Worm (Caenorhabditis elegans) whole organism, early embryonic: Measurements from ENCODE around the gene chil-1.

ENCODE experiments used
- B0310.2 ChIP-seq: sonication (generic microtip); optimal IDR thresholded peaks from 2 replicates; lab custom pipeline; 2016; ENCODE audit warnings: mild to moderate bottlenecking, missing genetic modification characterization, missing compliant biosample characterization
- F13C5.2 ChIP-seq: sonication (generic microtip); optimal IDR thresholded peaks from 2 replicates; lab custom pipeline; 2017; ENCODE audit warnings: mild to moderate bottlenecking, missing genetic modification characterization, inconsistent platforms, missing compliant biosample characterization
- aly-1 ChIP-seq: sonication (generic microtip); optimal IDR thresholded peaks from 2 replicates; lab custom pipeline; 2016; ENCODE audit warnings: missing genetic modification characterization, missing compliant biosample characterization
- ama-1 ChIP-seq: fragments of 150-350 bp; optimal IDR thresholded peaks from 2 replicates; lab custom pipeline; 2014
- ceh-13 ChIP-seq: fragments of 200-800 bp; sonication (Bioruptor generic); optimal IDR thresholded peaks from 2 replicates; lab custom pipeline; 2018; ENCODE audit warnings: mild to moderate bottlenecking, missing genetic modification characterization, missing compliant biosample characterization
- ceh-36 ChIP-seq: sonication (generic microtip); optimal IDR thresholded peaks from 2 replicates; lab custom pipeline; 2016; ENCODE audit warnings: missing genetic modification characterization, inconsistent platforms, missing compliant biosample characterization
- ets-7 ChIP-seq: sonication (generic microtip); optimal IDR thresholded peaks from 2 replicates; lab custom pipeline; 2016; ENCODE audit warnings: missing genotype, missing genetic modification characterization, missing compliant biosample characterization
- flt-1 ChIP-seq: fragments of 200-800 bp; sonication (Bioruptor generic); IDR thresholded peaks from 2 replicates; pipeline ENCODE4 v1.3.6; 2022; ENCODE audit warnings: missing genetic modification characterization, missing compliant biosample characterization
- hmbx-1 ChIP-seq: sonication (generic microtip); optimal IDR thresholded peaks from 2 replicates; lab custom pipeline; 2016; ENCODE audit warnings: mild to moderate bottlenecking, missing genetic modification characterization, missing compliant biosample characterization
- hmg-4 ChIP-seq: fragments of 200-800 bp; sonication (Bioruptor generic); optimal IDR thresholded peaks from 2 replicates; lab custom pipeline; 2018; ENCODE audit warnings: mild to moderate bottlenecking, missing genetic modification characterization, missing compliant biosample characterization
- hnd-1 ChIP-seq: sonication (generic microtip); optimal IDR thresholded peaks from 2 replicates; lab custom pipeline; 2016; ENCODE audit warnings: missing genetic modification characterization, missing compliant biosample characterization
- pes-1 ChIP-seq: fragments of 200-800 bp; sonication (Bioruptor generic); IDR thresholded peaks from 2 replicates; pipeline ENCODE4 v1.3.6; 2022; ENCODE audit warnings: missing genetic modification reagents, missing genetic modification characterization, missing compliant biosample characterization
- scrt-1 ChIP-seq: fragments of 200-800 bp; sonication (Bioruptor generic); IDR thresholded peaks from 2 replicates; pipeline ENCODE4 v1.3.6; 2022; ENCODE audit warnings: missing genetic modification characterization, missing compliant biosample characterization
- sea-1 ChIP-seq: fragments of 200-800 bp; sonication (Bioruptor generic); conservative IDR thresholded peaks from 2 replicates; pipeline ENCODE4 v1.3.6; 2022; ENCODE audit warnings: missing genetic modification characterization, missing compliant biosample characterization
- tbx-11 ChIP-seq: fragments of 200-800 bp; sonication (Bioruptor generic); IDR thresholded peaks from 2 replicates; pipeline ENCODE4 v1.3.6; 2022; ENCODE audit warnings: missing genetic modification characterization, missing compliant biosample characterization
- tbx-37 ChIP-seq: fragments of 200-800 bp; sonication (Bioruptor generic); conservative IDR thresholded peaks from 2 replicates; pipeline ENCODE4 v1.3.6; 2022; ENCODE audit warnings: missing genetic modification reagents, missing genetic modification characterization, missing compliant biosample characterization
- tra-4 ChIP-seq: sonication (generic microtip); optimal IDR thresholded peaks from 2 replicates; lab custom pipeline; 2017; ENCODE audit warnings: missing genetic modification characterization, missing compliant biosample characterization

Gene chil-1

DNA sequence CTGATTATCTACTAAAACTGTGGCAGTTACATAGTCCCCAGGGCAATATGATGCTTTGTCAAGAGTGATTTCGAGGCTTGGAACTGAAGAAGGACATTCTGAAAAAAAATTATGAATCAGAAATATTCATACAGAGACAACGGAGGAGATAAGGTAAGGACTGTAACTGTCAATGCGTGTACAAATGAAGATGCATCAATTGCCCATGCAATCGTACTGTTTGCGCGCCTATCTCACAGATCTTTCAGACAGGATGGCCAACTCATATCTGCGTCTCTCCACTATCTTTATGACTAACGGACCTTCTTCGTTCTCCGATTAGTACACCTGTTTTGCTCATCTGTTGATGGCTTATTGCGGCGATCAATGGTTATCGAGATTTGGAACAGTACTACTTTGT lies 26.0 kb downstream of the chil-1 start, which contains the start of gene ZK938.11:
Gene ZK938.11, minus strand, starts transcription at position 101 of the 400 bp plus-strand sequence.
- TF ChIP-seq tbx-37 (GFP tag; lab: Robert Waterston, UW) (no peak), F13C5.2 (no peak), pes-1 (GFP tag; lab: Robert Waterston, UW) (no peak), ceh-13 (GFP tag; lab: Kevin White, UChicago) (no peak), sea-1 (no peak), tra-4 (no peak), tbx-11 (GFP tag; lab: Robert Waterston, UW) (no peak), scrt-1 (GFP tag; lab: Robert Waterston, UW) (no peak), ceh-36 (no peak), hmg-4 (GFP tag; lab: Kevin White, UChicago) (no peak), ets-7 (tag; lab: Kevin White, UChicago) (no peak), aly-1 (no peak), ama-1 (lab: Kevin White, UChicago) (no peak), flt-1 (GFP tag; lab: Robert Waterston, UW) (no peak), B0310.2 (tag; lab: Kevin White, UChicago) (no peak), hmbx-1 (no peak), hnd-1 (tag; lab: Kevin White, UChicago) (no peak)

DNA sequence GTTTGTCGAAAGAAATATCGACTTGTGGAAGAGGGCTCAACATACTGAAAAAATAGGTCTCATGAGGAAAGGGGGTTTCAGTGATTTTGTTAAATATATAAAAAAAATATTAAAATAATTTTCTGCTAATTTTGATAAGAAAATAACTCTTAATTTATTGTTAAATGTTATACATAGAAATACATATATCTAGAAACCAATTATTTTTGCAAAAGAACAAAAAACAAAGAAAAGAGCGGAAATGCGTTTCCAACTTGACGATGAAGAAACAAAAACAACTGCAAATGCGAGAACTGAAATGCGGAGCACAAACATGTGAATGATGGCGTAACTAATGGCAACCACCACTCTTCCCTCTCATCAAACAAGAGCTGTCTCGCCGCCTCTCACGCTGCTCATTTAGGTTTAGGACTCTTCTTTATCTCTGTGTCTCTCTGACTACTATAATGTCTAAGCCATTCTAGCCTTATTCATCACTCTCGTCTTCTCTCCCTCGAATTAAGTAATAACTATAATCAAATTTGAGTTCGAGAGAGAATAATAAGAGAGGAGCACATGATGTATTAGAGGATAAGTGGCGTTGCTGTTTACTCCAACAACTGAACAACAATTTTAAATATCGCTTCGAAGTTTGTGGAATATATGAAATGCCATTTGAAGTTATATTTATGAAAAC lies 27.9 kb downstream of the chil-1 start, which contains the start of gene arrd-4:
Gene arrd-4, minus strand, starts transcription at position 51 of the 676 bp plus-strand sequence.
- TF ChIP-seq pes-1 (GFP tag; lab: Robert Waterston, UW): no peak
- no peak for TF ChIP-seq tbx-11 (GFP tag; lab: Robert Waterston, UW)
- TF ChIP-seq B0310.2 (tag; lab: Kevin White, UChicago): no peak
- TF ChIP-seq flt-1 (GFP tag; lab: Robert Waterston, UW): no peak
- no peak for TF ChIP-seq ceh-36
- no peak for TF ChIP-seq tra-4
- TF ChIP-seq tbx-37 (GFP tag; lab: Robert Waterston, UW): no peak
- TF ChIP-seq ama-1 (lab: Kevin White, UChicago): no peak

- no peak for TF ChIP-seq ceh-36
- no peak for TF ChIP-seq hmbx-1
- no peak for TF ChIP-seq B0310.2 (tag; lab: Kevin White, UChicago)
- TF ChIP-seq hnd-1 (tag; lab: Kevin White, UChicago): no peak
- TF ChIP-seq hmg-4 (GFP tag; lab: Kevin White, UChicago): no peak
- TF ChIP-seq pes-1 (GFP tag; lab: Robert Waterston, UW): no peak
- no peak for TF ChIP-seq tra-4
- no peak for TF ChIP-seq tbx-11 (GFP tag; lab: Robert Waterston, UW)
- no peak for TF ChIP-seq scrt-1 (GFP tag; lab: Robert Waterston, UW)
Observed at ce11 chrII:9835958-9836357, 30.3 kb downstream of the chil-1 start.

ce11 chrII:9834921-9835320 lies 31.4 kb downstream of the chil-1 start, which contains the start of gene arrd-5:
arrd-5 (plus strand) TSS chrII:9835221.
- no peak for TF ChIP-seq flt-1 (GFP tag; lab: Robert Waterston, UW)
- TF ChIP-seq ets-7 (tag; lab: Kevin White, UChicago): no peak
- no peak for TF ChIP-seq hmg-4 (GFP tag; lab: Kevin White, UChicago)
- no peak for TF ChIP-seq ceh-13 (GFP tag; lab: Kevin White, UChicago)
- TF ChIP-seq scrt-1 (GFP tag; lab: Robert Waterston, UW): no peak
- no peak for TF ChIP-seq pes-1 (GFP tag; lab: Robert Waterston, UW)
- TF ChIP-seq tbx-37 (GFP tag; lab: Robert Waterston, UW): no peak
- no peak for TF ChIP-seq hmbx-1
- TF ChIP-seq tbx-11 (GFP tag; lab: Robert Waterston, UW): no peak
- no peak for TF ChIP-seq sea-1
- TF ChIP-seq ama-1 (lab: Kevin White, UChicago): no peak
- TF ChIP-seq hnd-1 (tag; lab: Kevin White, UChicago): no peak
- no peak for TF ChIP-seq ceh-36
- TF ChIP-seq tra-4: no peak
- no peak for TF ChIP-seq aly-1
- TF ChIP-seq F13C5.2: no peak
- no peak for TF ChIP-seq B0310.2 (tag; lab: Kevin White, UChicago)

DNA sequence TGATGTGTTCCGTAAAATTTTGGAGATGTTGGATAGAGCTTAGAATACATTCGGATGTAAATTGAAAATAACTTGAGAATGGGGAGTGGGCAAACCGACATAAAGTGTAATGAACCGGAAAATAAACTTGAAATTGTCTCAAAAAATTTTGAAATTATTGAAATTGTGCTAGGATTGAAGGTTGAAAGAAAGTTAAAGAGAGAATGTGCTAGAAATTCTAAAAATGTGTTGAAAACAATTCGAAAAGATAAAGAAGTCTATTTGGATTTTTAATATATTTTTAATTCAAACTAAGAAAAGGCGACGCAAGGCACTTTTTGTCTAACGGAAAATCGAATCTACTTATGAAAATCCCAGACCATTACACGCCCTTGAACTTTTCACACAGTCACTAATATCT lies 32.4 kb downstream of the chil-1 start, which contains the start of gene ZK938.3:
Gene ZK938.3, minus strand, starts transcription at position 101 of the 400 bp plus-strand sequence.
- TF ChIP-seq hnd-1 (tag; lab: Kevin White, UChicago) (no peak), ceh-36 (no peak), ceh-13 (GFP tag; lab: Kevin White, UChicago) (no peak), scrt-1 (GFP tag; lab: Robert Waterston, UW) (no peak), B0310.2 (tag; lab: Kevin White, UChicago) (no peak), pes-1 (GFP tag; lab: Robert Waterston, UW) (no peak), tbx-11 (GFP tag; lab: Robert Waterston, UW) (no peak), hmg-4 (GFP tag; lab: Kevin White, UChicago) (no peak)

DNA sequence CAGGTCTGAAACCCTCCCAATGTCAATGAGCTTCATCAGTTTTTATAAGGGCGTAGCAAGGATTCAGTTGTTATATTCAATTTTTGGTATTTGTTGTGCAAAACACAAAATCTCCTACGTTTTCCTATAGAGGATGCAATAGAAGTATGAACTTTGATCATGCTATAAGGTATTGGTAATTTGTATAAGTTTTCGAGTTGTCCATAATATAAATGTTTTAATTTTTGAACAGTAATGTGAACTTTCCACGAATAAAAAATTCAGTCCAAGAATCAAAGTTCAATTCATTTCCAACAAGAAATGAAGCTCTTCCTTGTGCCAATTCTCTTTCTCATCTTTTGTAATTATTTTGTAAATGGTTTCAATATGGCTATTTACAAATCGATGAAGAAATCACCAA lies 35.2 kb downstream of the chil-1 start, which contains the start of gene ZK938.12:
Gene ZK938.12, plus strand, starts transcription at position 301 of the 400 bp plus-strand sequence.
- TF ChIP-seq tra-4: no peak
- no peak for TF ChIP-seq ets-7 (tag; lab: Kevin White, UChicago)
- no peak for TF ChIP-seq hmbx-1
- TF ChIP-seq aly-1: no peak
- no peak for TF ChIP-seq sea-1
- no peak for TF ChIP-seq scrt-1 (GFP tag; lab: Robert Waterston, UW)
- no peak for TF ChIP-seq hmg-4 (GFP tag; lab: Kevin White, UChicago)
- no peak for TF ChIP-seq F13C5.2
- no peak for TF ChIP-seq tbx-11 (GFP tag; lab: Robert Waterston, UW)
- no peak for TF ChIP-seq flt-1 (GFP tag; lab: Robert Waterston, UW)
- no peak for TF ChIP-seq tbx-37 (GFP tag; lab: Robert Waterston, UW)
- no peak for TF ChIP-seq ama-1 (lab: Kevin White, UChicago)
- no peak for TF ChIP-seq hnd-1 (tag; lab: Kevin White, UChicago)

DNA sequence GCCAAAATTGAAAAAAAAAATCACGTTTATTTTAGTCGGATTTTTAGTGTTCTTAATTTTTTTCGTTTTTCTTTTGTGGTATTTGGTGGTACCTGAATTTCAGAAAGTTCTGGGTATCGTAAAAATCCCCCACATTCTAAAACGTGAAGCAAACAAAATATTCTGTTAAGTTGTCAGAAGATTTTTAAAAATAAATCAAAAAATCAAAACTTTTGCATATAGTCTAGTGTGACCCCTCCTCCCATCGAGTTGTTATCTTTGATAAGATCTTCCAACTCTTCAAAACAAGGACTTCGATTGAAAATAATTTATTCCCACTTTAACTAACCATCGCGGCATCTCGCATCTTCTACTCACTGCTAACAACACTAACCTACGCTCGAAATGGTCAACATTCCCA lies 37.2 kb downstream of the chil-1 start, which contains the start of gene ZK938.1:
Gene ZK938.1, plus strand, starts transcription at position 301 of the 400 bp plus-strand sequence.
- TF ChIP-seq aly-1 (no peak), ets-7 (tag; lab: Kevin White, UChicago) (no peak), sea-1 (no peak)
